Fruit fly (Drosophila melanogaster) whole organism, pupa: ENCODE data around the gene Seipin.

ENCODE experiments used
- CG12605 ChIP-seq: fragments of 200-800 bp; sonication (Bioruptor generic); IDR thresholded peaks from 2 replicates; pipeline ENCODE4 v1.3.6; 2022; ENCODE audit warnings: missing biosample characterization, missing genetic modification characterization
- CG13204 ChIP-seq: fragments of 200-800 bp; sonication (Bioruptor generic); optimal IDR thresholded peaks from 2 replicates; lab custom pipeline; 2018; ENCODE audit warnings: missing biosample characterization, mild to moderate bottlenecking, missing genetic modification characterization, moderate library complexity
- CG14655 ChIP-seq: fragments of 200-800 bp; sonication (Bioruptor generic); optimal IDR thresholded peaks from 3 replicates; lab custom pipeline; 2017; ENCODE audit warnings: mild to moderate bottlenecking, missing biosample characterization, missing genetic modification reagents, missing genetic modification characterization
- CG32121 ChIP-seq: fragments of 200-800 bp; sonication (Bioruptor generic); IDR thresholded peaks from 2 replicates; pipeline ENCODE4 v1.3.6; 2022; ENCODE audit warnings: missing biosample characterization, missing genetic modification characterization
- CG4496 ChIP-seq: fragments of 200-800 bp; sonication (Bioruptor generic); IDR thresholded peaks from 3 replicates; pipeline ENCODE4 v1.3.6; 2022; ENCODE audit warnings: missing biosample characterization, missing genetic modification characterization
- CG8159 ChIP-seq: fragments of 200-800 bp; sonication (Bioruptor generic); optimal IDR thresholded peaks from 3 replicates; lab custom pipeline; 2018; ENCODE audit warnings: missing biosample characterization, mild to moderate bottlenecking, missing genetic modification characterization, moderate library complexity
- CG9948 ChIP-seq: fragments of 200-800 bp; sonication (Bioruptor generic); optimal IDR thresholded peaks from 2 replicates; lab custom pipeline; 2018; ENCODE audit warnings: missing biosample characterization, mild to moderate bottlenecking, missing genetic modification characterization, moderate library complexity
- Pif1A ChIP-seq: fragments of 200-800 bp; sonication (Bioruptor generic); optimal IDR thresholded peaks from 3 replicates; lab custom pipeline; 2016; ENCODE audit warnings: missing biosample characterization, missing genetic modification characterization
- Snoo ChIP-seq: fragments of 200-800 bp; sonication (Bioruptor generic); optimal IDR thresholded peaks from 3 replicates; lab custom pipeline; 2017; ENCODE audit warnings: missing biosample characterization, mild to moderate bottlenecking, missing genetic modification characterization, inconsistent platforms
- fd96Ca ChIP-seq: fragments of 200-800 bp; sonication (Bioruptor generic); IDR thresholded peaks from 3 replicates; pipeline ENCODE4 v1.3.6; 2022; ENCODE audit warnings: missing biosample characterization, missing genetic modification characterization
- rn ChIP-seq: fragments of 200-800 bp; sonication (Bioruptor generic); IDR thresholded peaks from 2 replicates; pipeline ENCODE4 v1.3.6; 2022; ENCODE audit warnings: missing biosample characterization, missing genetic modification characterization

dm6 chrX:2653533-2654296 lies 34.1 kb downstream of the Seipin start:
- no peak for TF ChIP-seq CG32121
- TF ChIP-seq Pif1A (GFP tag; lab: Kevin White, UChicago), result no peak
- no peak for TF ChIP-seq rn (GFP tag; lab: Robert Waterston, UW)
- TF ChIP-seq CG4496, result no peak
- TF ChIP-seq CG13204 (GFP tag; lab: Kevin White, UChicago), result no peak
- no peak for TF ChIP-seq fd96Ca (GFP tag; lab: Robert Waterston, UW)
- no peak for TF ChIP-seq Snoo (tag; lab: Kevin White, UChicago)
- TF ChIP-seq CG12605 (GFP tag; lab: Robert Waterston, UW), result no peak
- no peak for TF ChIP-seq CG8159 (tag; lab: Kevin White, UChicago)
- no peak for TF ChIP-seq CG9948 (tag; lab: Kevin White, UChicago)
- TF ChIP-seq CG14655, result no peak
